Worm (Caenorhabditis elegans) whole organism, L1 larva: ENCODE data around the gene haly-1.

Source experiments
- C34B4.2 ChIP-seq: sonication (generic microtip); optimal IDR thresholded peaks from 2 replicates; lab custom pipeline; 2017; ENCODE audit warnings: mild to moderate bottlenecking, missing genetic modification characterization, missing compliant biosample characterization
- ama-1 ChIP-seq: fragments of 150-350 bp; optimal IDR thresholded peaks from 2 replicates; lab custom pipeline; 2014

ce11 chrX:10859211-10859610 is 37.2 kb downstream of the haly-1 start, which contains the start of gene pgp-5:
- TF ChIP-seq ama-1 (lab: Kevin White, UChicago) (no peak), C34B4.2 (tag; lab: Kevin White, UChicago) (no peak)
